Fruit fly (Drosophila melanogaster): ENCODE results near the gene CG3198.

The CG3198 gene

DNA sequence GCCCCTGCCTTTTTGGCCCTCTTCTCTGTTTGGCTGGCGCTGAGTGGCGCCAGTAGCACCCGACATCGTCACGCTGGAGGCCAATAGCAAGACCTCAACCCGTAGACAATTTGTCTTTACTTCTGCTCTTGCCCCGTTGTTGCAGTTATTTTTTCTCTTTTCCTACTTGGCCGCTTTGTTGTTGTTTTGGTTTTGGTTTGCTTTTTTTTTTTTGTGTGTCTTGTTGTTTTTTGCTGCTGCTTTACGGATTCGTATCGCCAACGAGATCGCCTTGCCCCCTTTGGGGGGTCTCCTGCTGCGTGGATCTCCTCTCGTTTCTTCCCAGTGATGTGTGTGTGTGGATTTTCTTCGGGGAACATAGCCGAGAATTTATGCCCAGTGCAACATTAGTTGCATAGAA lies 41.9 kb downstream of the CG3198 start (continued):
- TF ChIP-seq ss (GFP tag; optimal IDR thresholded peaks at IDR 0.05) = peak; percentile 68 to 71
- no peak for TF ChIP-seq Smox (GFP tag; optimal IDR thresholded peaks at IDR 0.05)
- TF ChIP-seq Ets21C (GFP tag; optimal IDR thresholded peaks at IDR 0.05) = no peak
- TF ChIP-seq salr (GFP tag; optimal IDR thresholded peaks at IDR 0.05) = peak in 1 of 2 experiments; percentile 64
- no peak for TF ChIP-seq Hr39 (GFP tag; optimal IDR thresholded peaks at IDR 0.05)
- no peak for TF ChIP-seq OdsH (GFP tag; optimal IDR thresholded peaks at IDR 0.05)
- no peak for TF ChIP-seq Ets96B (tag; optimal IDR thresholded peaks at IDR 0.05)
- no peak for TF ChIP-seq CG8632 (GFP tag; optimal IDR thresholded peaks at IDR 0.05)
- no peak for TF ChIP-seq CG6854 (GFP tag; optimal IDR thresholded peaks at IDR 0.05)
- TF ChIP-seq esn (GFP tag; optimal IDR thresholded peaks at IDR 0.05) = no peak
- peak; percentile 73 for TF ChIP-seq Lpt (GFP tag; optimal IDR thresholded peaks at IDR 0.05)
- peak; percentile 70 for TF ChIP-seq CG6276 (GFP tag; optimal IDR thresholded peaks at IDR 0.05)
- peak; percentile 1 for TF ChIP-seq CG3919 (GFP tag; optimal IDR thresholded peaks at IDR 0.05)
- TF ChIP-seq CG7368 (GFP tag; optimal IDR thresholded peaks at IDR 0.05) = no peak
- TF ChIP-seq CG10669 (GFP tag; optimal IDR thresholded peaks at IDR 0.05) = peak; percentile 10
- TF ChIP-seq pdm3 (GFP tag; optimal IDR thresholded peaks at IDR 0.05) = peak; percentile 8
- TF ChIP-seq CG1621 (tag; optimal IDR thresholded peaks at IDR 0.05) = peak; percentile 27
- no peak for TF ChIP-seq CG11762 (GFP tag; optimal IDR thresholded peaks at IDR 0.05; ENCODE audit: insufficient read depth)
- TF ChIP-seq CG8319 (GFP tag; optimal IDR thresholded peaks at IDR 0.05) = no peak
- no peak for TF ChIP-seq topi (GFP tag; optimal IDR thresholded peaks at IDR 0.05)
- TF ChIP-seq CG6808 (GFP tag; optimal IDR thresholded peaks at IDR 0.05) = peak; percentile 54
- TF ChIP-seq CG6163 (GFP tag; IDR thresholded peaks at IDR 0.05) = peak; percentile 84
- TF ChIP-seq CG10631 (GFP tag; optimal IDR thresholded peaks at IDR 0.05) = no peak
- no peak for TF ChIP-seq vri (GFP tag; optimal IDR thresholded peaks at IDR 0.05)
- no peak for TF ChIP-seq lz (GFP tag; optimal IDR thresholded peaks at IDR 0.05)
- TF ChIP-seq CG15336 (GFP tag; IDR thresholded peaks at IDR 0.05) = peak; percentile 75
- TF ChIP-seq CG11902 (GFP tag; optimal IDR thresholded peaks at IDR 0.05) = no peak
- no peak for TF ChIP-seq cyc (GFP tag; optimal IDR thresholded peaks at IDR 0.05)
- TF ChIP-seq fd85E (GFP tag; optimal IDR thresholded peaks at IDR 0.05) = no peak

DNA sequence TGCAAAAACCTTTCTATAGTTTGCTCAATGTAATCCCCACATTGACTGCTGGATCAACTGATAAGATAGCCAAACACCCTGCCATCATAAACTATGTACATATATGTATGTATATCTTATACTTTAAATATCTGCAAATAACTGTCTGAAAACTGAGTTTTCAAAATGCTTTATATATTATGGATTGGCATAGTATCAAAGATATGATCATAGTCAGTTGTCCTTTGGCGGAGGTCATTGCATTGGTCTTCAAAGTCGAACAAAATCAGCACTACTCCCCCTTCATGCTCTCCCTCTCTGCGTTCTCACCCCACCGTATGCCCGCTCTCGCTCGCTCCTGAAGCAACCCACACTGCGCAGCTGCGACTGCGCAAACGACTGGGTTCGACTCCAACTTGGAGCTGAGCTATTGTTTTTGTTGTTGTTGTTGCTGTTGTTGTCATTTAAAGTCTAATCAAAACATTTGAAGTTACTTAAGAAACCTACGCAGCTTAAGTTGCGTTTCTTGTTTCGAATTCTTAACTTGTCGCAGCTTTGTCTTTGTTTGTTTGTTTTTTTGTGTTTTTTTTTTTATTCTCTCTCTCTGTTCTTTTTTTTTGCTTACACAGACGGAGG lies 48.7 kb downstream of the CG3198 start:
- TF ChIP-seq CG15336 (GFP tag; IDR thresholded peaks at IDR 0.05) = 0 out of 2 replicates have a peak, but pooled peaks have one; percentile 8
- TF ChIP-seq Eip78C (GFP tag) = peak; percentile 69
- TF ChIP-seq svp (GFP tag) = no peak
- TF ChIP-seq eg (GFP tag; IDR thresholded peaks at IDR 0.05) = 0 out of 3 replicates have a peak, but pooled peaks have one; percentile 22
- TF ChIP-seq topi (GFP tag; optimal IDR thresholded peaks at IDR 0.05) = peak; percentile 9
- no peak for TF ChIP-seq Gug (GFP tag; IDR thresholded peaks at IDR 0.05)
- TF ChIP-seq CG7368 (GFP tag; optimal IDR thresholded peaks at IDR 0.05) = no peak
- peak; percentile 24 for TF ChIP-seq CG32006 (GFP tag; optimal IDR thresholded peaks at IDR 0.05)
- no peak for TF ChIP-seq CG1621 (tag; optimal IDR thresholded peaks at IDR 0.05)
- TF ChIP-seq Hr4 (GFP tag; optimal IDR thresholded peaks at IDR 0.05) = peak; percentile 1
- no peak for TF ChIP-seq OdsH (GFP tag; optimal IDR thresholded peaks at IDR 0.05)
- TF ChIP-seq achi (GFP tag; optimal IDR thresholded peaks at IDR 0.05) = no peak
- TF ChIP-seq CG3919 (GFP tag; optimal IDR thresholded peaks at IDR 0.05) = no peak
- peak; percentile 14 for TF ChIP-seq CG10631 (GFP tag; optimal IDR thresholded peaks at IDR 0.05)
- peak; percentile 4 for TF ChIP-seq fkh (GFP tag; optimal IDR thresholded peaks at IDR 0.05)

DNA sequence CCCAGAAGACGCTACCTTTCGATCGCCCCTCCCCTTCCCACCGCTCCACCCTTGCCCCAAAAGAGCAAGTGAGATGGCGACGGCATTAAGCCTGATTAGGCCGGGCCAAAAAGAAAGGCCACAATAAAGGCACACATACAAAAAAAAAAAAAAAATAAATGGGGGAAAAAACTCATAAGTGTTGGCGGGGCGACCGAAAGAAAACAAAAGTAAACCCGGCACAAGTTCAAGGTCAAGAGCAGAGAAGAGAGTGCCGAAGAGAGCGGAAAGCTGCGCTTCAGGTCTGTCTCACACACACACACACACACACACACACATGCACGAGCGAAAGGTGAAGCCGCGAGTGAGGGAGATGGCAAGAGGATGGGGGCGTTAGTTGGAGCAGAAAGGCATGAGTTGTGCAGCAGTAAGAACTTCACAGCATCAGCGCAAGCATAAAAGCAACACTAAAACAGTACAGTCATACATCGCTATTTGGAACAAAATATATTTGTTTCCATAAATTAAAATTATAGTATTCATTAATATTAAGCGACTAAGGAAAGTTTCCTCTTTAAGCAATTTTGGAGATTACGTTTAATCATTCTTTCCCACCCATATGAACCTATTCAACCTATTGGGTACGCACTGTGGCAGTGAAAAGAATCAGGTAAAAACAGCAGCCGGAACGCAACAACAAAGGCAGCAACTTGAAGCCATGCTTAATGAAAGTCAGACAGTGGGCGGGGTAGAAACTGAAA lies 49.6 kb downstream of the CG3198 start:
- TF ChIP-seq CG11294 (GFP tag; IDR thresholded peaks at IDR 0.05) (0 out of 2 replicates have a peak, but pooled peaks have one; percentile 37), topi (GFP tag; optimal IDR thresholded peaks at IDR 0.05) (peak; percentile 54), CG6792 (GFP tag; optimal IDR thresholded peaks at IDR 0.05) (peak; percentile 55), CG10631 (GFP tag; optimal IDR thresholded peaks at IDR 0.05) (peak; percentile 72), CG11762 (GFP tag; optimal IDR thresholded peaks at IDR 0.05; ENCODE audit: insufficient read depth) (no peak), eg (GFP tag; IDR thresholded peaks at IDR 0.05) (peak; percentile 69; the same call in 2 of the 3 replicates), dac (GFP tag; optimal IDR thresholded peaks at IDR 0.05) (no peak), Ets21C (GFP tag; optimal IDR thresholded peaks at IDR 0.05) (peak; percentile 38), CG3032 (tag; optimal IDR thresholded peaks at IDR 0.05) (peak; percentile 73), Eip93F (GFP tag; optimal IDR thresholded peaks at IDR 0.05) (peak; percentile 2), CG4318 (GFP tag; optimal IDR thresholded peaks at IDR 0.05) (no peak), svp (GFP tag) (peak; percentile 87), Sox102F (GFP tag; optimal IDR thresholded peaks at IDR 0.05) (peak; percentile 46), net (GFP tag; optimal IDR thresholded peaks at IDR 0.05) (peak; percentile 40), salr (GFP tag; optimal IDR thresholded peaks at IDR 0.05) (peak; percentile 11 to 19), Sox14 (GFP tag; optimal IDR thresholded peaks at IDR 0.05) (peak; percentile 64), vri (GFP tag; optimal IDR thresholded peaks at IDR 0.05) (peak; percentile 69), CG6276 (GFP tag; optimal IDR thresholded peaks at IDR 0.05) (peak; percentile 15)

All from whole organism, prepupa.